Fruit fly (Drosophila melanogaster): ENCODE results near the gene CG31007.

- TF ChIP-seq CG7045 (GFP tag; optimal IDR thresholded peaks at IDR 0.05) = no peak
- no peak for TF ChIP-seq Hr96 (GFP tag; optimal IDR thresholded peaks at IDR 0.05)
- no peak for TF ChIP-seq Crg-1 (GFP tag; optimal IDR thresholded peaks at IDR 0.05)
- TF ChIP-seq tj (GFP tag; optimal IDR thresholded peaks at IDR 0.05) = no peak
- no peak for TF ChIP-seq toe (GFP tag; optimal IDR thresholded peaks at IDR 0.05)
Measured at dm6 chr3R:31010086-31010485, 17.8 kb upstream of the CG31007 start.

All from whole organism, adult.